Worm (Caenorhabditis elegans) whole organism, dauer: ENCODE results near the gene T09F3.4.

Experiments
- unc-62 ChIP-seq: sonication (generic microtip); optimal IDR thresholded peaks from 2 replicates; lab custom pipeline; 2017; ENCODE audit warnings: missing biosample characterization, missing genetic modification reagents, missing genetic modification characterization

The T09F3.4 gene

DNA sequence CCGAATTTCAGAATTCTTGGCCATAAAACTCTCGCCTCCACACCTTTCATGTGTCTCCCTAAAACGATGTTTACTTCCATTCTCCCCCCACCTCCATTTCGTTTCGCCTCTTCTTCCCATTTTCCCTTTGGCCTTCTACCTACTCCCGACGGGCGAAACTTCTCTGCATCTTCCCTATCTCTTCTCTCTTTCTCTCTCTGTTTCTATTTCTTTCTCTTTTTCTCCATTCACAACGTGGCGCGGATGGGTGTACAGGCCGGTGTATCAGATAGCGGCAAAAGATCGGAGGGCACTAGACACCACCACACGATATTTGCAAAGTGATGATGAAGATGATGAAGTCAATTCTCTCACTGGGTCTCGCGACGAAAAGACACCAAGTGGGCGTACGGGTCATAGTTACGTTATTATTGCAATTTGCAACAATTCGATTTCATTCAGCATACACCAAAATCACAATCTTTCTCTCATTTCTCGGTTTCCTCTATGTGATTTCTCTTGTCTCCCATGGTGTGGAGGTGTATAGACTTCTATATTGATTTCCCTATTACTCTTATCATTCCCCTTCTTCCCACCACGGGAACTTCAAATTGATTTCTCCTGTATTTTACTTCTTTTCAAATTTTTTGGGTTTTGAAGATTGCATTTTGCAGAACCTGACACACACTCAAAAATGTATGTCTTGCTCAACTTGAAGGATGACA lies 10.7 kb upstream of the T09F3.4 start, which contains the start of gene ztf-27:
TSS of gene ztf-27 (plus strand) at position 654 of the 704 bp plus-strand sequence.
- no peak for TF ChIP-seq unc-62 (GFP tag; lab: Kevin White, UChicago)

DNA sequence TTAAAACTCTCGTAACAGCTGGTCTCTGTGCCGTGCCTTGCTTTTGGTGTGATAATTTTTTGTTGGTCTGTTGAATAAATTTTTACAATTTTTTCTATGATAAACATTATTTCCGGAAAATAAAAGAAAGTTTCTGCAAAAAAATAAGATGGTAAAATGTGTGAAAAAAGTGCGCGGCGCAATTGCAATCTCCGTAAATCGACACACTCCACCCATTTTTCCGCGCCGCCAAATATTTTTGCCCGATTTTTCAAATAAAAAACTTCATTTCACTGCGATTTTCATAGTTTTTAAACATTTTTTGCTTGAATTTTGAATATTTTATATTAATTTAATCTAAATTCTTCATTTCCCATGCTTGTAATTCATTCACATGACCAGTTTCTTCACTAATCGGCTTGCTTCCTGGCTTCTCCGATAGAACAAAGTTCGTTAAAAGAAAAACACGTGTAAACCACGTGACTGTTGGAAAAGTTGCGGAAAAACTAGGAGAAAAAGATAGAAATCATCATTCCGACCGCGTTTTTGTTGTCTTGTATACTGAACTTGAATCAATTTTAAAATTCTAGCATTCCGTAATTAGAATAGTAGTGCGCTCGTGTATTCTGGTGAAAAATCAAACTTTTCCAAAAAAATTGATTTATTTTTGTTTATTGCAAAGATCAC lies 7.3 kb upstream of the T09F3.4 start:
- no peak for TF ChIP-seq unc-62 (GFP tag; lab: Kevin White, UChicago)

DNA sequence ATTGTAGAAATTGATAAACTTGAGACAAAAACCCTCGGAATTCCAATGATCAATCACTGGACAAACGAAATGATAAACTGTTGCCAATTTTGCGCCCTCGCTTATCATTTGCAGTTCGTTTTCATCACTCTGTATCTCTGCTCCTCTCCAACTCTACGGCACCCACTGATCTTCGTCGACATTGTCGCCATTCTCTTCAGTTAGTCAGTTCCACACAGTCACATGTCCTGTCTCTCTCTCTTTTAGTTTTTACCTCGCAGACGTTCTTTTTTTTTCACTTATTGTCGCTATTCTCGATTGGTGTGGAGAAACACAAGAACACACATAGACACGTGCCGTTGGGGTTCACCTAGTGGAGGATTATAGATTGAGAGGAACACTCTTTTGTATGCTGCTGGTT lies 6.5 kb upstream of the T09F3.4 start:
- no peak for TF ChIP-seq unc-62 (GFP tag; lab: Kevin White, UChicago)

DNA sequence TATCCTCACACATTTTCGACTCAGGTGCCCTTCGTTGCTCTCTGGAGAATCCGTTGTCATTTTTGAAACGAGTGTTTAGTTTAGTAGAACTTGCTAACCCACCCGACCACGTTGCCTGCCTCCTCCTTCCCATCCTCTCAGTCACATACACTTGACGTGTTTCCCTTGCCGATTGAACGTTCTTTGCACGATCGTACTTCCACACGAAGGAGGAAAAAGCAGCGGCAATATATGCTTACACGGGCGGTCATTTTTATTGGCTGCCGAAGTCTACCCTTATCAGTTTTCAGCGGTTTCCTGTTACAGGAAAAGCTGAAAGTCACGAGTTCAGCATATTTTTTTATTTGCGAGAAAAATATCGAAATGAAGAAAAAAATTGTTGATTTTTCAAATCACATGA lies 5.7 kb upstream of the T09F3.4 start:
- no peak for TF ChIP-seq unc-62 (GFP tag; lab: Kevin White, UChicago)

DNA sequence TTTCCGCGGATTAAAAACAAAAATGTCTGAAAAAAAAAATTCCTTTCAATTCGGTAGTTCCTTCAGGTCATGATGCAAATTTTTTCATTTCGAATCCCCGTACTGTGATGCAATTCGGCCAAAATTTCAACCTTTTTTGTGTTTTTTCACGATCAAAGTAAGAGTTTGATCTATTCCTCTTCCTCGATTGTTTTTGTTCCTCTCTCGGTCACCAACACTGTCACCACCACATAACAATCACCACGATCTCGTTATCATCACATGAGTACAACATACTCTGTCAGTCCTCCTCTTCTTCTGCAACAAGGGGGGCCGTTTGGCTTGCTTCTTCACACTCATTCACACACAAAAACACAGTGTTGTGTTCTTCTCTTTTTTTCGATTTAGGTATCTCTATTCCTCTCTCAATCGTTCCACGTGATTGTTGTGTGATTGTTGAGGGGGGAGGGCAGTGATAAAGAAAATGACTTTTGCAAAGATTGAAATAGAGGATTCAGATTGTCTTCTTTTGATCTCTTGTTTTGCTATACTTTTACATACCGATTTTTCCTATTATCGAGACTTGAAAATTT lies 5.2 kb upstream of the T09F3.4 start:
- TF ChIP-seq unc-62 (GFP tag; lab: Kevin White, UChicago) = no peak

DNA sequence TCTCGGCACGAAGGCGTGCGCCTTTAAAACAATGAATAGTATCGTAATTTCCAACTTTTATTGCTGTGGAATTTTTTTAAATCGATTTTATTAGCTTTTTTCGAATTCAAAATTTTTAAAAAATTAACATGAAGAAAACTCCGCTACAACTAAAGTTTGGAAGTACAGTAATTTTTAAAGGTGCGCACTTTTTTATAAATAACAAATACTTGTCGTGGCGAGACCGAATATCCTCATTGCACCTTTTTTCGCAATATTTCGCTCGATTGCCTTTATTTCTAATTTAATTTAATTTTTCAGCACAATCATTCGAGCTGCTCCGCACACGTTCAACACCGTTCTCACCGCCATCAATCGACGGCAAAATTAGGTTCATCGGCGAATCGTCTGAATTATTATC lies 4.7 kb upstream of the T09F3.4 start, which contains the start of the genes T09F3.2 and T09F3.7:
TSS of gene T09F3.2 (plus strand) at position 301 of the 400 bp plus-strand sequence.
TSS of gene T09F3.7 (plus strand) at position 315 of the 400 bp plus-strand sequence.
- no peak for TF ChIP-seq unc-62 (GFP tag; lab: Kevin White, UChicago)

DNA sequence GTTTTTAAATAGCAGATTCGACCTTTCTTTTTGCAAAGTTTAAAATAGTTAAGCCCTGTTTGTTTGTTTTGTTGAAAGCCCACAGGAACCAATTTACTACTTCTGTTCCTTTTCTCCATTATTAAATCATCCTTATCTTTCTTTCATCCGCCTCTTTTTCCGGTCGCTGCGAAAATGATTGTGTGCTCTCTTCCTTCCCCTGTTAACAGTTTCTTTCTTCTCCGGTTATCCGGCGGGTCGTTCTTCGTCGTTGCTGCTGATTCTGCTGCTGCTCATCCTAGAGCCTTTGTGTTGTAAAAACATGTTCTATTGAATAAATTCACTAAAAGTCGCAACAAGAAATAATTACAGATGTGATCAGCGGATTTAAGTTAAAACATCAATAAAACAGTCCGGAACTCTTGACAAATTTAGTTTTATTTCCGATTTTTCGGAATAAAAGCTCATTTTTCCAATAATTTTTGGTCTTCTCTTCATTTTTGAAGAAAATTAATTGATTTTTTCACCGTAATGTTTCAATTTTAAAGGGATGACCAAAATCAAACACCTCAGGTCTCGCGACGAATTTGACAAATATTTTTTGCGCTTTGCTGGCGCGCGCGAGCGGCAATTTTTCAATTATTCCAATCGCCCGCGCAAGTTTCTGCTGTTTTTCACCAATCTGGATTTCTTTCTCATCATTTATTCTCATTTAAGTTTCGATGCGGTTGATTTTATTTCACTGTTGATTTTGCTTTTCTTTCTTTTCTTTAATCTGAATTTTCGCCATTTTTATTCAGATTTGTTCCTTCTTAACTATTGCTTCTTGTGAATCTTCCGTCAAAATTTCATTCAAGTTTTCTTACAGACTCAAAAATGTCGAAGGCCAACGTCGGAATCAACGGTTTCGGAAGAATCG lies 2.0 kb upstream of the T09F3.4 start, which contains the start of gene gpd-1:
TSS of gene gpd-1 (plus strand) at position 848 of the 898 bp plus-strand sequence.
- TF ChIP-seq unc-62 (GFP tag; lab: Kevin White, UChicago) = no peak

DNA sequence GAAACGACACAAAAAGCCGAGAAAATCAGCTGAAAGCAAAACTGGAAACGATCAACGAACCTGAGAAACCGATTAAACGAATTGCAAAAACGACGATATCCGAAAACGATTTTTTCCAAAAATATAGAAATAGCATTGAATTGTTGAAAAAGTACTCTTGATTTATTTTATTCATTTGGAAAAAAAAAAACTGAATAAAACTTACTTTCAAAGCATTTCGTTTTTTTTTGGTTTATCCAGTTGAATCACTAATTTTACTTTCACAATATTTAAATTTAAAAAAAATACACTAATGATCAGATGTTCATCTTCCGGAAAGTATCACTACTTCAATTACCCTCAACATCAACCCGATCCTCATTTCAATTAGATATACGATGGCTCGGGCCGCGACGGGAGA lies 1.1 kb downstream of the T09F3.4 start, which contains the start of gene T09F3.5:
TSS of gene T09F3.5 (plus strand) at position 301 of the 400 bp plus-strand sequence.
- no peak for TF ChIP-seq unc-62 (GFP tag; lab: Kevin White, UChicago)

DNA sequence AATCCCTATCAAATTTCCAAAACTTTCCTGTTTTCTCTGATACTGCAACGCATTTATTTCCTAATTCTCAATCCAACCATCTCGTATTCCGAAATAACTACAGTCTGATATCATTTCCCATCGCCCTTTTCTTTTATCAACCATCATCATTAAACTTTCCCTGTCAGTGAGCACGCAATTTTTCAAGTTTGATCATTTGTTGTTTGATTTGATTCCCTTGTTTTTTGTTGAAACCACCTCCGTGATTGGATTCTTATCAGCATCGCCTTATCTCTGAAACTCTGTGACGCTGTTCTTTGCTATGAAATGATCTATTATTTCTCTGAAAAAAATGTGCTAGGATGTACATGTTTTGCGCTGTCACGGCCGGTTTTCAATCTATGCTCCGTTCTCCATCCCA lies 7.5 kb downstream of the T09F3.4 start:
- no peak for TF ChIP-seq unc-62 (GFP tag; lab: Kevin White, UChicago)

DNA sequence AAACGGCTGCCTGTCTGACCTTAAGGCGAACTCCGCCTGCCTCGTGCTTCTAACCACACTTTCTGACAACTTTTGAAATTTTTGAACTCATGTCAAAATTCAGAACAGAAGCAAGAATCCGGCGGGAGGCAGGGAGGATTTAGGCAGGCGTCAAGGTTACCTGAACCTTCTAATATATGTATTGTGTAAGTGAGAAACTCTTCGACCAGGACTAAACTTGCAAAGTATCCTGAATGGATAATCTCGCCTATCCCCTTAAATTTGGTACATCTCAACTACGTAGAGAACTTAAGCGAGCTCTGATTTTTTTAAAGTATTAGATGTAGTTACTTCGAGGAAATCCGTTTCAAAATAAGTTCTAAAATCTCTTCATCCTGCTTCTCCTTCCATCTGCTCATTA lies 15.5 kb downstream of the T09F3.4 start, which contains the start of gene E04D5.5:
TSS of gene E04D5.5 (plus strand) at position 301 of the 400 bp plus-strand sequence.
- TF ChIP-seq unc-62 (GFP tag; lab: Kevin White, UChicago) = no peak

DNA sequence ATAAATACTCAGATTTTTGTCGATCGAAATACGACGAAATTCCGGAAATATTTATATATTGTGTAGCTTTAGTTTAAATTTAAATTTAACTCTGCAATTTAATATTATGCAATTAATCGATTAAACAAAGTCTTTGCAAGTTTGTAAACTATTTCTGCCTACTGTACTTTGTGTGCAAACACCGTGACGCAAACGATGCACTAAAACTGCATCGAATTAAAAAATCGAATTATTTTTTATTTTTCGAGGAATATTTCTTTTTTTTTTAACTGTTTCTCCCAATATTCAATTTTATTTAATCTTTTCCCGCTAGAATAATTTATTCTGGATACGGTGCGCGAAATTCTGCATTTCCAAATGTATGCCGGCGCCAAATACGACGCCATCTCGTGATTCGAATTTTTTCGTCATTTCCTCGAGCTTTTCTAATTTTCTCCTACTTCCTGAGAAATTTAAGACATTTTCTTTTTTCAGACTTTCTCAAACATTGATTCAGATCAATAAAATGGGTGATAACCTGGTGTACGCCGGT lies 20.9 kb downstream of the T09F3.4 start, which contains the start of gene eif-2A:
TSS of gene eif-2A (plus strand) at position 469 of the 532 bp plus-strand sequence.
- TF ChIP-seq unc-62 (GFP tag; lab: Kevin White, UChicago) = no peak

DNA sequence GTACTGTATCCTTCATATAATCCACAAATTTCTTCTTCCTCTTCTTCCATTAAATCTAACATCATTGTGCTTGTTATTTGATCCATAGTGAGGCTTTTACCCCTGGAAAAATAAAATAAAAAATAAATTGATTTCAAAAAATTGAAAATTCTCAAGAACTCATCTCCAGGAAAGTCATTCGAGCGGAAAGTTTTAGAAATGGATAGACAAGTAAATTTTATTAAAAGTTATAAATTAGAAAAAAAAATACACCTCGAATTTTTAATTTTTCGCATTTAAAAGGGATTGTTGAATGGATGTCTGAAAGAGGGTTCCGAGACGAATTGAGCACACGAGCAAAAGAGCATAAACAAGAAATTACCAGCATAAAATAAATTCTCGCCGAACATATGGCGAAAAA lies 26.4 kb downstream of the T09F3.4 start, which contains the start of gene frpr-21:
TSS of gene frpr-21 (minus strand) at position 101 of the 400 bp plus-strand sequence.
- no peak for TF ChIP-seq unc-62 (GFP tag; lab: Kevin White, UChicago)

DNA sequence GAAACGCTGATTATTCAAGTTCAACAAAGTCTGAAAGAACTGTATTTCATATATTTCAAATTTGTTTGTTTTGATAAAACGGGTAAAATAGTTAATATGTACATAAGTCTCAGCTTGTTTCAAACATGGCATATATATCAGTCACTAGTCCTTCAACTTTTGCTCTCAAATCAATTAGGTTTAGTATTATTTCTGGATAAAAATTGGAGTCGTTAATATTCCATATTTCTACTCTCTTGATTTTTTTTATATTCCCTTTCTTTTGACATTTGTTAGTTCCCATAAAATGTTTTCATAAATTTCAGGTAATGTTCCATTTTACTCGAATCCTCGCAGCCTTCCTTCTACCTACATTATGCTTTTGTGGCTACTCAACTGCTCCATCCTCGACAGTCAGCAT lies 40.3 kb downstream of the T09F3.4 start, which contains the start of gene cut-4:
TSS of gene cut-4 (plus strand) at position 301 of the 400 bp plus-strand sequence.
- TF ChIP-seq unc-62 (GFP tag; lab: Kevin White, UChicago) = no peak

DNA sequence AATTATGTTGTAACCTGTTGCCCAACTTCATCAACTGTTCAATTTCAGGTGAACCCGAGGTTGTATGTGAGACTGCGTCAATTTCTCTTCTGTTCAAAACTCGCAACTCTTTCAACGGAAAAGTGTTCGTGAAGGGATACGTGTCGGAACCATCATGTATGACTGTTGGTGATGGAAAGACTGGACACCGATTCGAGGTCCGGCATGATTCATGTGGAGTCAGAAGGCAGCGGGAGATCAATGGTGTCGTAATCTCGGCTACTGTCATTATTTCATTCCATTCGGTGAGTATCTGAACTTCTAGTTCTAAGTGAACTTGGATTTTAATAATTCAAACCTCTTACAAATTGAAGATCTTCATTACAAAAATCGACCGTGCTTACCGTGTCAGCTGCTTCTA lies 42.3 kb downstream of the T09F3.4 start:
- TF ChIP-seq unc-62 (GFP tag; lab: Kevin White, UChicago) = no peak
